Worm (Caenorhabditis elegans) whole organism, L4/young adult: ENCODE data around the gene B0001.5.

ENCODE experiments used
- W03F9.2 ChIP-seq: fragments of 150-350 bp; optimal IDR thresholded peaks from 2 replicates; lab custom pipeline; 2014; ENCODE audit warnings: missing biosample characterization, missing genetic modification characterization
- dao-5 ChIP-seq: sonication (generic microtip); optimal IDR thresholded peaks from 2 replicates; lab custom pipeline; 2016; ENCODE audit warnings: missing genotype, missing genetic modification characterization, moderate library complexity, missing compliant biosample characterization
- him-1 ChIP-seq: sonication (generic microtip); optimal IDR thresholded peaks from 2 replicates; lab custom pipeline; 2016; ENCODE audit warnings: missing genotype, missing genetic modification reagents, missing genetic modification characterization, missing compliant biosample characterization

- TF ChIP-seq dao-5 (tag; lab: Kevin White, UChicago) (no peak), him-1 (tag; lab: Kevin White, UChicago) (no peak), W03F9.2 (no peak)
These were observed 51.0 kb downstream of the B0001.5 start, which contains the start of gene mig-32 for ce11 chrIV:12092113-12092512.
